Worm (Caenorhabditis elegans): ENCODE data around the gene tag-115.

Gene tag-115

DNA sequence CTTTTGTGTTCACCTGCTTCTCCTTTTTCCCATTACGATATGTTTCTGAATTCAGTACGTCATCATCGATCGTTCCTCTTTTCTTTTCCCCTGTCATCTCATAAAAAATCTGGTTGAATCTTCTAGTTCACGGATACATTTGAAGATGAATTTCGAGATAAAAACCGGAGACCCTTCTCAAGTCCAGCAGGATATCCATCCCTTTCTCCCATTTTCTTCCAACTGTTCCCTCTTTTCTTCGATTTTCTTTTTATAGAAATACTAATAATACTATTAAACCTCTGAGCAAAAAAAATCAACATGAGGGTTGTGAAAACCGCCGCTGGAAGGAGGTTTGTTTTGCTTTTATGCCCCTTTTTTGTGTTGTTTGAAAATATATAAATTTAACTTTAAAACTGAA is 16.7 kb upstream of the tag-115 start, which contains the start of gene bus-12:
bus-12 (plus strand) TSS at position 301 of the 400 bp plus-strand sequence.
- TF ChIP-seq ceh-82 (tag; optimal IDR thresholded peaks at IDR 0.05) (no peak), skn-1 (tag; optimal IDR thresholded peaks at IDR 0.05) (no peak), lin-15B (tag; optimal IDR thresholded peaks at IDR 0.05) (no peak), daf-12 (tag; optimal IDR thresholded peaks at IDR 0.05) (no peak), nhr-76 (tag; optimal IDR thresholded peaks at IDR 0.05) (no peak), fkh-2 (tag; optimal IDR thresholded peaks at IDR 0.05) (no peak), mdl-1 (tag; optimal IDR thresholded peaks at IDR 0.05) (no peak), tbx-2 (tag; optimal IDR thresholded peaks at IDR 0.05) (no peak), eor-1 (tag; optimal IDR thresholded peaks at IDR 0.05) (no peak), nhr-25 (tag; optimal IDR thresholded peaks at IDR 0.05) (no peak), elt-3 (tag; optimal IDR thresholded peaks at IDR 0.05) (no peak), unc-62 (GFP tag; optimal IDR thresholded peaks at IDR 0.05) (no peak), nhr-11 (tag; optimal IDR thresholded peaks at IDR 0.05) (no peak), nhr-28 (tag; optimal IDR thresholded peaks at IDR 0.05) (no peak)

- TF ChIP-seq elt-2 (tag; optimal IDR thresholded peaks at IDR 0.05) = peak; percentile 98
- peak; percentile 61 for TF ChIP-seq jun-1 (tag; optimal IDR thresholded peaks at IDR 0.05)
- no peak for TF ChIP-seq nhr-237 (tag; optimal IDR thresholded peaks at IDR 0.05)
- peak; percentile 92 for TF ChIP-seq pqm-1 (tag; optimal IDR thresholded peaks at IDR 0.05)
- TF ChIP-seq egl-5 (tag; optimal IDR thresholded peaks at IDR 0.05) = peak; percentile 73
- TF ChIP-seq pha-4 (tag; optimal IDR thresholded peaks at IDR 0.05) = peak; percentile 52
- peak; percentile 5 for TF ChIP-seq lin-39 (tag; optimal IDR thresholded peaks at IDR 0.05)
- TF ChIP-seq nfya-1 (tag; optimal IDR thresholded peaks at IDR 0.05; ENCODE audit: insufficient read depth) = peak; percentile 24
- no peak for TF ChIP-seq ztf-4 (tag; optimal IDR thresholded peaks at IDR 0.05)
Measured at ce11 chrIV:13253841-13254240, 14.6 kb upstream of the tag-115 start, which contains the start of gene ttr-45. ttr-45 (plus strand) TSS chrIV:13254225.

ce11 chrIV:13252211-13252610 is 13.0 kb upstream of the tag-115 start, which contains the start of gene ttr-51:
ttr-51 (minus strand) TSS chrIV:13252311.
- TF ChIP-seq ama-1 (optimal IDR thresholded peaks at IDR 0.05) (no peak), ceh-82 (tag; optimal IDR thresholded peaks at IDR 0.05) (no peak), pqm-1 (tag; optimal IDR thresholded peaks at IDR 0.05) (peak; percentile 57), lin-15B (tag; optimal IDR thresholded peaks at IDR 0.05) (no peak), ceh-28 (tag; optimal IDR thresholded peaks at IDR 0.05) (no peak), nhr-12 (tag; optimal IDR thresholded peaks at IDR 0.05) (no peak), egl-5 (tag; optimal IDR thresholded peaks at IDR 0.05) (no peak), nhr-25 (tag; optimal IDR thresholded peaks at IDR 0.05) (no peak), unc-39 (tag; optimal IDR thresholded peaks at IDR 0.05) (no peak), elt-2 (tag; optimal IDR thresholded peaks at IDR 0.05) (peak; percentile 41), R02D3.7 (tag; optimal IDR thresholded peaks at IDR 0.05) (no peak), tbx-2 (tag; optimal IDR thresholded peaks at IDR 0.05) (no peak)

DNA sequence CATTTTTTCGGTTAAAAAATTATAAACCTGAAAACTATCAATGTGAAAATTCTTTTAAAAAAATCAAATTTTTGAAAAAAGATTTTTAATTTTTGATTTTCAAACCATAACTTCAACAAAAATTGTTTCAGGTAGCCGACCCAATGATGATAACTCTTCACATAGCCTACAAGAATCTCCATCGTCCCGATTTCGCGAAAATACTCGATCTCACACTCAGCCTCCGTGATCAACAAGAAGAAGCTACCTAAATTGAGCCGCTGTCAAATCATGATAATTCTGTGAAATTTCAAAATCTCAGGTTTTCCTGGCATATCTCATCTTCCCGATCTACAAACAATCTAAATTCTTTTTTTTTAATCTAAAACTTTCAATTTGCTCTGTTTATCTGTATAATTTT is 11.0 kb upstream of the tag-115 start:
- TF ChIP-seq nhr-237 (tag; optimal IDR thresholded peaks at IDR 0.05) = no peak
- TF ChIP-seq nhr-28 (tag; optimal IDR thresholded peaks at IDR 0.05) = no peak
- TF ChIP-seq ama-1 (optimal IDR thresholded peaks at IDR 0.05) = peak; percentile 33
- TF ChIP-seq nhr-11 (tag; optimal IDR thresholded peaks at IDR 0.05) = no peak

DNA sequence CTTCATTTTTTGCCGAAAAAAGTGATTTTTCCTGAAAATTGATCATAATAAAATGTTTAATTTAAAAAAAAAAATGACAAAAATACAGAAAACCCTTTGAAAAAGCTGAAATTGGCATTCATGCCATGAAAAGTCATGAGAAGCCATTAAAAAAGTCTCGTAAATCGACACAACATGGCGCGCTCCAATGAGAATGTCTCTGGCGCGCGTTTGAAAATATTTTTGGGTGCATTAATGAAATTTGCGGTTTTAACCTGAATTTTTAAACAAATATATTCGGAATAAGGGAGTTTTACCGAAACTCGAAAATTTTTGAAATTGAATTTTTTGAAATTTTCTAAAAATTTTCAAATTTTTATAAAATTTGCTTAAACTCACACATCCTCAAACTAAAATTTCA is 8.6 kb upstream of the tag-115 start:
- TF ChIP-seq ceh-82 (tag; optimal IDR thresholded peaks at IDR 0.05) (no peak), pqm-1 (tag; optimal IDR thresholded peaks at IDR 0.05) (no peak), pha-4 (tag; optimal IDR thresholded peaks at IDR 0.05) (no peak), nhr-23 (tag; optimal IDR thresholded peaks at IDR 0.05) (no peak), egl-27 (tag; optimal IDR thresholded peaks at IDR 0.05) (no peak), jun-1 (tag; optimal IDR thresholded peaks at IDR 0.05) (no peak), hmg-11 (tag; optimal IDR thresholded peaks at IDR 0.05) (no peak), tbx-2 (tag; optimal IDR thresholded peaks at IDR 0.05) (no peak), lin-15B (tag; optimal IDR thresholded peaks at IDR 0.05) (no peak), nhr-43 (tag; optimal IDR thresholded peaks at IDR 0.05; ENCODE audit: poor library complexity, severe bottlenecking) (no peak), skn-1 (tag; optimal IDR thresholded peaks at IDR 0.05) (no peak), ceh-9 (tag; optimal IDR thresholded peaks at IDR 0.05) (no peak)
